Fruit fly (Drosophila melanogaster): ENCODE data around the gene CG2186.

The CG2186 gene

DNA sequence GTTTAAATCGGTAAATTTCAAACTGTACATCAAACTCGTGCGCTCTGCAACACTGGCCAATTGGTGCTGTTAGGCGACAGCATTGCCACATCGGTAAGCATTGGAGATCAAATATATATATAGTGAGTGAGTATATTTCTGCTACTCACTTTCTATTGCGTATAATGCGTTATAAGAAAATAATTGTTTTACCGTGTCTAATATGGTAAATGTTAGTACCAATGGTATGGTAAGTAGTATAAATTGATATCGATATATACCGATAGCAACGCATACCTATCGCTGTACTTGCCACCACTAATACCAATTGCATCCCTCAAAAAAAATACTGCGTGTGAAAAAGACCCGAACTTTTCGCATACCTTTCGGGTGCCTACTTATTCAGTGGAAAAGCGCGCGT, at the start of gene CG2186, which contains the start of gene sofe (continued):
- TF ChIP-seq ro (GFP tag; IDR thresholded peaks at IDR 0.05) (no peak), so (GFP tag; IDR thresholded peaks at IDR 0.05) (no peak), Sox102F (GFP tag; optimal IDR thresholded peaks at IDR 0.05) (no peak), eyg (GFP tag; optimal IDR thresholded peaks at IDR 0.05) (no peak), B-H1 (GFP tag; IDR thresholded peaks at IDR 0.05) (no peak), gcm (GFP tag; optimal IDR thresholded peaks at IDR 0.05) (no peak), CG11696 (GFP tag; IDR thresholded peaks at IDR 0.05) (no peak), Dip2 (GFP tag; IDR thresholded peaks at IDR 0.05) (no peak), CG10147 (GFP tag; optimal IDR thresholded peaks at IDR 0.05) (peak; percentile 17), CG18619 (GFP tag; optimal IDR thresholded peaks at IDR 0.05) (no peak), CG2116 (GFP tag; optimal IDR thresholded peaks at IDR 0.05) (peak; percentile 93), CG31441 (GFP tag; IDR thresholded peaks at IDR 0.05) (no peak), sens-2 (GFP tag; IDR thresholded peaks at IDR 0.05) (no peak), CG7372 (GFP tag; IDR thresholded peaks at IDR 0.05) (0 out of 2 replicates have a peak, but pooled peaks have one; percentile 14), scrt (GFP tag; optimal IDR thresholded peaks at IDR 0.05) (no peak), Atf3 (GFP tag; optimal IDR thresholded peaks at IDR 0.05) (peak; percentile 3), fu2 (GFP tag; optimal IDR thresholded peaks at IDR 0.05) (peak; percentile 28), Max (GFP tag; optimal IDR thresholded peaks at IDR 0.05) (peak; percentile 64), Nf-YC (tag; optimal IDR thresholded peaks at IDR 0.05) (peak; percentile 21), CG10462 (GFP tag; optimal IDR thresholded peaks at IDR 0.05) (no peak), sima (GFP tag; optimal IDR thresholded peaks at IDR 0.05) (no peak), stc (GFP tag; IDR thresholded peaks at IDR 0.05) (no peak), CG1233 (GFP tag; optimal IDR thresholded peaks at IDR 0.05) (no peak), ham (GFP tag; IDR thresholded peaks at IDR 0.05) (no peak), ttk (GFP tag; IDR thresholded peaks at IDR 0.05) (peak; percentile 38; the same call in 1 of the 2 replicates), CG8924 (tag; optimal IDR thresholded peaks at IDR 0.05) (peak; percentile 33), bbx (GFP tag; IDR thresholded peaks at IDR 0.05; ENCODE audit: partially characterized antibody) (peak; percentile 82), Fer3 (tag; optimal IDR thresholded peaks at IDR 0.05) (peak; percentile 31), CG7556 (GFP tag; optimal IDR thresholded peaks at IDR 0.05) (peak; percentile 16), CG16815 (GFP tag; optimal IDR thresholded peaks at IDR 0.05) (peak; percentile 30), CG4360 (GFP tag; IDR thresholded peaks at IDR 0.05) (no peak), CG34224 (GFP tag; IDR thresholded peaks at IDR 0.05; ENCODE audit: partially characterized antibody) (peak; percentile 70), twi (tag; optimal IDR thresholded peaks at IDR 0.05) (no peak), Optix (GFP tag; IDR thresholded peaks at IDR 0.05) (no peak), psq (GFP tag; optimal IDR thresholded peaks at IDR 0.05) (peak; percentile 21), CG33213 (GFP tag; optimal IDR thresholded peaks at IDR 0.05) (peak; percentile 16), CG5245 (GFP tag; optimal IDR thresholded peaks at IDR 0.05) (no peak), CkIIα-i1 (GFP tag; IDR thresholded peaks at IDR 0.05) (no peak), pfk (GFP tag; optimal IDR thresholded peaks at IDR 0.05) (no peak), MESR4 (GFP tag; optimal IDR thresholded peaks at IDR 0.05) (no peak), tna (GFP tag; IDR thresholded peaks at IDR 0.05; ENCODE audit: partially characterized antibody) (peak; percentile 70), CG16779 (GFP tag; IDR thresholded peaks at IDR 0.05) (no peak), en (GFP tag; optimal IDR thresholded peaks at IDR 0.05) (no peak), CG10979 (tag; optimal IDR thresholded peaks at IDR 0.05) (peak; percentile 11), CG4730 (GFP tag; IDR thresholded peaks at IDR 0.05) (no peak), Meics (GFP tag; optimal IDR thresholded peaks at IDR 0.05) (no peak), ato (GFP tag; IDR thresholded peaks at IDR 0.05; ENCODE audit: partially characterized antibody) (peak; percentile 62), her (GFP tag; optimal IDR thresholded peaks at IDR 0.05) (no peak), mirr (GFP tag; optimal IDR thresholded peaks at IDR 0.05) (no peak), abd-A (tag; optimal IDR thresholded peaks at IDR 0.05) (no peak), Sin3A (optimal IDR thresholded peaks at IDR 0.05) (peak; percentile 87), CG6854 (GFP tag; optimal IDR thresholded peaks at IDR 0.05) (no peak)

Data from whole organism, embryonic.